Worm (Caenorhabditis elegans) whole organism, L4/young adult: ENCODE data around the gene mig-32.

Experiments
- W03F9.2 ChIP-seq: fragments of 150-350 bp; optimal IDR thresholded peaks from 2 replicates; lab custom pipeline; 2014; ENCODE audit warnings: missing biosample characterization, missing genetic modification characterization
- dao-5 ChIP-seq: sonication (generic microtip); optimal IDR thresholded peaks from 2 replicates; lab custom pipeline; 2016; ENCODE audit warnings: missing genotype, missing genetic modification characterization, moderate library complexity, missing compliant biosample characterization
- him-1 ChIP-seq: sonication (generic microtip); optimal IDR thresholded peaks from 2 replicates; lab custom pipeline; 2016; ENCODE audit warnings: missing genotype, missing genetic modification reagents, missing genetic modification characterization, missing compliant biosample characterization

The mig-32 gene

ce11 chrIV:12120536-12120935 lies 28.5 kb upstream of the mig-32 start:
- TF ChIP-seq him-1 (tag; lab: Kevin White, UChicago) (no peak), dao-5 (tag; lab: Kevin White, UChicago) (no peak), W03F9.2 (no peak)

- TF ChIP-seq W03F9.2 (no peak), him-1 (tag; lab: Kevin White, UChicago) (no peak), dao-5 (tag; lab: Kevin White, UChicago) (no peak)
These were observed 22.5 kb upstream of the mig-32 start for ce11 chrIV:12114498-12114897.

ce11 chrIV:12113056-12113455 lies 21.0 kb upstream of the mig-32 start:
- no peak for TF ChIP-seq him-1 (tag; lab: Kevin White, UChicago)
- TF ChIP-seq W03F9.2 = no peak
- no peak for TF ChIP-seq dao-5 (tag; lab: Kevin White, UChicago)

ce11 chrIV:12111477-12111876 lies 19.5 kb upstream of the mig-32 start, which contains the start of gene dlc-2:
dlc-2 (minus strand) TSS chrIV:12111577.
- TF ChIP-seq him-1 (tag; lab: Kevin White, UChicago) = no peak
- TF ChIP-seq W03F9.2 = no peak
- no peak for TF ChIP-seq dao-5 (tag; lab: Kevin White, UChicago)

ce11 chrIV:12110339-12110738 lies 18.3 kb upstream of the mig-32 start, which contains the start of gene col-129:
col-129 (minus strand) TSS chrIV:12110439.
- TF ChIP-seq W03F9.2 = no peak

- no peak for TF ChIP-seq him-1 (tag; lab: Kevin White, UChicago)
- no peak for TF ChIP-seq W03F9.2
- TF ChIP-seq dao-5 (tag; lab: Kevin White, UChicago) = no peak
These were observed 17.7 kb upstream of the mig-32 start for ce11 chrIV:12109743-12110142.

ce11 chrIV:12108984-12109657 lies 17.1 kb upstream of the mig-32 start:
- TF ChIP-seq dao-5 (tag; lab: Kevin White, UChicago) (no peak), W03F9.2 (no peak), him-1 (tag; lab: Kevin White, UChicago) (no peak)

ce11 chrIV:12105558-12105957 lies 13.5 kb upstream of the mig-32 start, which contains the start of gene M18.3:
M18.3 (plus strand) TSS chrIV:12105858.
- TF ChIP-seq W03F9.2 (no peak), dao-5 (tag; lab: Kevin White, UChicago) (no peak), him-1 (tag; lab: Kevin White, UChicago) (no peak)

- TF ChIP-seq dao-5 (tag; lab: Kevin White, UChicago) (no peak), W03F9.2 (no peak), him-1 (tag; lab: Kevin White, UChicago) (no peak)
These were observed 4.5 kb upstream of the mig-32 start, which contains the start of gene mon-2 for ce11 chrIV:12096479-12096878. mon-2 (plus strand) TSS chrIV:12096779.

ce11 chrIV:12093819-12094218 lies 1.8 kb upstream of the mig-32 start, which contains the start of gene F11A10.5:
F11A10.5 (plus strand) TSS chrIV:12094119.
- no peak for TF ChIP-seq dao-5 (tag; lab: Kevin White, UChicago)
- no peak for TF ChIP-seq W03F9.2
- TF ChIP-seq him-1 (tag; lab: Kevin White, UChicago) = no peak

- TF ChIP-seq W03F9.2 (no peak), dao-5 (tag; lab: Kevin White, UChicago) (no peak), him-1 (tag; lab: Kevin White, UChicago) (no peak)
These were observed 1.4 kb upstream of the mig-32 start, which contains the start of gene cpsf-4 for ce11 chrIV:12093384-12093783. cpsf-4 (minus strand) TSS chrIV:12093445.

ce11 chrIV:12089551-12089950 lies 2.5 kb downstream of the mig-32 start, which contains the start of gene F11A10.6:
F11A10.6 (minus strand) TSS chrIV:12089651.
- TF ChIP-seq dao-5 (tag; lab: Kevin White, UChicago) (no peak), him-1 (tag; lab: Kevin White, UChicago) (no peak), W03F9.2 (no peak)

ce11 chrIV:12088898-12089297 lies 3.1 kb downstream of the mig-32 start:
- TF ChIP-seq him-1 (tag; lab: Kevin White, UChicago) (no peak), W03F9.2 (no peak), dao-5 (tag; lab: Kevin White, UChicago) (no peak)

- TF ChIP-seq him-1 (tag; lab: Kevin White, UChicago) (peak; percentile 36), W03F9.2 (peak; percentile 12), dao-5 (tag; lab: Kevin White, UChicago) (peak; percentile 70)
These were observed 5.5 kb downstream of the mig-32 start for ce11 chrIV:12086498-12086897.

ce11 chrIV:12085120-12085519 lies 6.9 kb downstream of the mig-32 start, which contains the start of gene rbm-34:
rbm-34 (plus strand) TSS chrIV:12085420.
- TF ChIP-seq W03F9.2 (no peak), him-1 (tag; lab: Kevin White, UChicago) (no peak), dao-5 (tag; lab: Kevin White, UChicago) (no peak)
